Worm (Caenorhabditis elegans) whole organism, young adult: ENCODE results near the gene rnf-113.
A peak's percentile ranks its signal among the peaks of the same experiment; 100 is the strongest.

Source experiments
- C06A6.2 ChIP-seq: fragments of 200-800 bp; sonication (Bioruptor generic); conservative IDR thresholded peaks from 2 replicates; pipeline ENCODE4 v1.3.6; 2022; ENCODE audit warnings: missing genetic modification characterization, missing compliant biosample characterization
- C17E4.6 ChIP-seq: fragments of 200-800 bp; sonication (Bioruptor generic); IDR thresholded peaks from 2 replicates; pipeline ENCODE4 v1.3.6; 2022; ENCODE audit warnings: missing genetic modification reagents, missing genetic modification characterization, missing compliant biosample characterization
- F22D6.2 ChIP-seq: sonication (generic microtip); optimal IDR thresholded peaks from 2 replicates; lab custom pipeline; 2016; ENCODE audit warnings: mild to moderate bottlenecking, missing genetic modification characterization, missing compliant biosample characterization
- F23B12.7 ChIP-seq: sonication (generic microtip); optimal IDR thresholded peaks from 2 replicates; lab custom pipeline; 2017; ENCODE audit warnings: missing genetic modification characterization, mild to moderate bottlenecking, missing compliant biosample characterization, antibody characterized with exemption, moderate library complexity; ENCODE audit not compliant: insufficient read depth
- F57C9.4 ChIP-seq: sonication (generic microtip); optimal IDR thresholded peaks from 2 replicates; lab custom pipeline; 2017; ENCODE audit warnings: mild to moderate bottlenecking, missing genetic modification characterization, missing compliant biosample characterization
- T26A5.8 ChIP-seq: sonication (generic microtip); optimal IDR thresholded peaks from 2 replicates; lab custom pipeline; 2016; ENCODE audit warnings: missing genetic modification characterization, missing compliant biosample characterization
- ZK185.1 ChIP-seq: sonication (generic microtip); optimal IDR thresholded peaks from 2 replicates; lab custom pipeline; 2016; ENCODE audit warnings: mild to moderate bottlenecking, missing genetic modification characterization, missing compliant biosample characterization; ENCODE audit not compliant: poor library complexity, severe bottlenecking
- akir-1 ChIP-seq: fragments of 200-800 bp; sonication (Bioruptor generic); optimal IDR thresholded peaks from 2 replicates; lab custom pipeline; 2018; ENCODE audit warnings: mild to moderate bottlenecking, missing genetic modification characterization, moderate library complexity, missing compliant biosample characterization
- aptf-2 ChIP-seq: fragments of 200-800 bp; sonication (Bioruptor generic); conservative IDR thresholded peaks from 2 replicates; pipeline ENCODE4 v1.3.6; 2022; ENCODE audit warnings: missing genetic modification reagents, missing genetic modification characterization, missing compliant biosample characterization
- aptf-3 ChIP-seq: fragments of 200-800 bp; sonication (Bioruptor generic); IDR thresholded peaks from 2 replicates; pipeline ENCODE4 v1.3.6; 2022; ENCODE audit warnings: missing genetic modification characterization, missing compliant biosample characterization
- bed-1 ChIP-seq: fragments of 200-800 bp; sonication (Bioruptor generic); IDR thresholded peaks from 2 replicates; pipeline ENCODE4 v1.3.6; 2022; ENCODE audit warnings: missing genetic modification reagents, missing genetic modification characterization, missing compliant biosample characterization
- ceh-27 ChIP-seq: fragments of 200-800 bp; sonication (Bioruptor generic); optimal IDR thresholded peaks from 2 replicates; lab custom pipeline; 2018; ENCODE audit warnings: mild to moderate bottlenecking, missing genetic modification characterization, moderate library complexity, missing compliant biosample characterization
- ceh-40 ChIP-seq: fragments of 200-800 bp; sonication (Bioruptor generic); IDR thresholded peaks from 2 replicates; pipeline ENCODE4 v1.3.6; 2022; ENCODE audit warnings: missing genetic modification characterization, missing compliant biosample characterization
- dpl-1 ChIP-seq: fragments of 150-350 bp; optimal IDR thresholded peaks from 2 replicates; lab custom pipeline; 2014; ENCODE audit warnings: missing biosample characterization, missing genetic modification reagents, missing genetic modification characterization
- egl-44 ChIP-seq: fragments of 200-800 bp; sonication (Bioruptor generic); IDR thresholded peaks from 2 replicates; pipeline ENCODE4 v1.3.6; 2022; ENCODE audit warnings: missing genetic modification reagents, missing genetic modification characterization, missing compliant biosample characterization
- egrh-3 ChIP-seq: fragments of 200-800 bp; sonication (Bioruptor generic); IDR thresholded peaks from 2 replicates; pipeline ENCODE4 v1.3.6; 2022; ENCODE audit warnings: missing genetic modification reagents, missing genetic modification characterization, missing compliant biosample characterization
- him-1 ChIP-seq: sonication (generic microtip); optimal IDR thresholded peaks from 2 replicates; lab custom pipeline; 2016; ENCODE audit warnings: missing genotype, missing genetic modification reagents, missing genetic modification characterization, missing compliant biosample characterization
- hlh-26 ChIP-seq: fragments of 200-800 bp; sonication (Bioruptor generic); conservative IDR thresholded peaks from 2 replicates; pipeline ENCODE4 v1.3.6; 2022; ENCODE audit warnings: missing genetic modification reagents, missing genetic modification characterization, missing compliant biosample characterization
- hsf-1 ChIP-seq: fragments of 200-800 bp; sonication (Bioruptor generic); IDR thresholded peaks from 2 replicates; pipeline ENCODE4 v1.3.6; 2022; ENCODE audit warnings: missing genetic modification reagents, missing genetic modification characterization, missing compliant biosample characterization
- let-607 ChIP-seq, 2 experiments: fragments of 200-800 bp in 1 of 2; sonication (Bioruptor generic) in 1 of 2; sonication (generic microtip) in 1 of 2; optimal IDR thresholded peaks; 2 replicates each; lab custom pipeline; 2016 to 2018; ENCODE audit warnings: mild to moderate bottlenecking in 2 of 2, missing compliant biosample characterization in 2 of 2, missing genetic modification characterization in 2 of 2, moderate library complexity in 2 of 2, missing genotype in 1 of 2
- lin-54 ChIP-seq: fragments of 200-800 bp; sonication (Bioruptor generic); optimal IDR thresholded peaks from 2 replicates; lab custom pipeline; 2018; ENCODE audit warnings: mild to moderate bottlenecking, missing genetic modification characterization, missing compliant biosample characterization
- lsl-1 ChIP-seq: fragments of 200-800 bp; sonication (Bioruptor generic); optimal IDR thresholded peaks from 2 replicates; lab custom pipeline; 2018; ENCODE audit warnings: mild to moderate bottlenecking, missing genetic modification characterization, moderate library complexity, missing compliant biosample characterization
- lsy-27 ChIP-seq: sonication (generic microtip); optimal IDR thresholded peaks from 2 replicates; lab custom pipeline; 2017; ENCODE audit warnings: missing genetic modification characterization, mild to moderate bottlenecking, missing compliant biosample characterization, antibody characterized with exemption, missing genotype, borderline replicate concordance; ENCODE audit not compliant: insufficient read depth
- mcd-1 ChIP-seq: fragments of 200-800 bp; sonication (Bioruptor generic); IDR thresholded peaks from 2 replicates; pipeline ENCODE4 v1.3.6; 2022; ENCODE audit warnings: missing genetic modification reagents, missing genetic modification characterization, missing compliant biosample characterization
- mes-4 ChIP-seq: sonication (generic microtip); optimal IDR thresholded peaks from 2 replicates; lab custom pipeline; 2016; ENCODE audit warnings: missing genotype, missing genetic modification characterization, missing compliant biosample characterization
- mxl-1 ChIP-seq: sonication (generic microtip); optimal IDR thresholded peaks from 2 replicates; lab custom pipeline; 2016; ENCODE audit warnings: missing genetic modification characterization, missing compliant biosample characterization
- nhr-80 ChIP-seq: sonication (generic microtip); optimal IDR thresholded peaks from 2 replicates; lab custom pipeline; 2016; ENCODE audit warnings: missing genetic modification characterization, missing compliant biosample characterization
- pha-4 ChIP-seq: fragments of 150-350 bp; sonication (generic microtip); optimal IDR thresholded peaks from 2 replicates; lab custom pipeline; 2014; ENCODE audit warnings: missing biosample characterization, missing genetic modification reagents, missing genetic modification characterization
- sdz-38 ChIP-seq: sonication (generic microtip); optimal IDR thresholded peaks from 2 replicates; lab custom pipeline; 2016; ENCODE audit warnings: missing genotype, missing genetic modification characterization, missing compliant biosample characterization
- snpc-1.3 ChIP-seq: sonication (generic microtip); optimal IDR thresholded peaks from 2 replicates; lab custom pipeline; 2017; ENCODE audit warnings: missing genetic modification characterization, mild to moderate bottlenecking, missing compliant biosample characterization, antibody characterized with exemption, moderate library complexity, missing genotype, missing genetic modification reagents; ENCODE audit not compliant: insufficient read depth
- snpc-4 ChIP-seq, 5 experiments: fragments of 150-350 bp in 1 of 5; sonication (generic microtip) in 4 of 5; optimal IDR thresholded peaks; 2 replicates each; lab custom pipeline; 2014 to 2018; ENCODE audit warnings: missing genetic modification characterization in 5 of 5, missing biosample characterization in 3 of 5, antibody characterized with exemption in 2 of 5, mild to moderate bottlenecking in 2 of 5, missing compliant biosample characterization in 2 of 5, missing genotype in 2 of 5, moderate library complexity in 2 of 5, missing genetic modification reagents in 1 of 5
- tbx-9 ChIP-seq: sonication (generic microtip); optimal IDR thresholded peaks from 2 replicates; lab custom pipeline; 2016; ENCODE audit warnings: borderline replicate concordance, missing genetic modification characterization, inconsistent platforms, missing compliant biosample characterization
- tlf-1 ChIP-seq: fragments of 200-800 bp; sonication (Bioruptor generic); optimal IDR thresholded peaks from 2 replicates; lab custom pipeline; 2018; ENCODE audit warnings: mild to moderate bottlenecking, missing genetic modification characterization, missing compliant biosample characterization
- ztf-28 ChIP-seq: fragments of 200-800 bp; sonication (Bioruptor generic); IDR thresholded peaks from 2 replicates; pipeline ENCODE4 v1.3.6; 2022; ENCODE audit warnings: missing genetic modification reagents, missing genetic modification characterization, missing compliant biosample characterization

Gene rnf-113

DNA sequence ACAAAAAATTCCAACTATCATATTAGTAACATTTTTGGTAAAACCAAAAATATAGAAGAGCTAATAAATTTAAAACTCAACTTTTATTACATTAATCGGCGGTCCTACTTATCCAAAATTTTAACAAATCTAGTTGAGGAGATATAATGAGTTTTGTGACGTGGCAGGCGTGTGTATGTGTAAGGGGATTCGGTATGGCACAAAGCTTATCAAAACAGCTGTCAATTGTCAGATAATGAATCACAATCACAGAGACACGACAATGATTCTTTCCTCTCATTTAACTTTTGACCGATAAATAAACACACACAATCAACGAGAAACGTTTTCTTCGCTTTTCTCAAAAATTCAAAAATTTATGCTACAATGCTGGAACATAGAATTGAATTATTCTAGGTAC lies 44.6 kb upstream of the rnf-113 start, which contains the start of gene K11D9.3:
Gene K11D9.3 (minus strand): TSS at position 181 of the 400 bp plus-strand sequence.
- TF ChIP-seq tlf-1 (GFP tag; lab: Kevin White, UChicago) = no peak

DNA sequence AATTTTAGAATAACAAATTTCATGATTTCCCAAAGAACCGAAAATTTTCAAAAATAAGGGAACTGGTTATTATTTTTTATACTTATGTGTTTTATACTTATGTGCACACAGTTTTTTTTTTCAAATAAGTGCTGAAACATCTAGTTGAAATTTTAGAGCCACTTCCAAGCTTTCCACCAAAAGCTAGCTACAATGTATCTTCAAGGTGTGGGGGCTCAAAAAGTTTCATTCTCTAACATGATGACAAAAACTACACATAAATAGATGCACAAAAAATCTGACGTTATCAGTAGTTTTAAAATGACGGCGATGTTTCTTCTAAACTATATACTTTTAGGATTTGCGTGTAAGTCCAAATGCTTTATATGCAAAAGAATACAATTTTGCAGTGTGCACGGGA lies 36.6 kb upstream of the rnf-113 start, which contains the start of gene clec-163:
Gene clec-163 (plus strand): TSS at position 301 of the 400 bp plus-strand sequence.
- TF ChIP-seq T26A5.8 (tag; lab: Kevin White, UChicago) (no peak), F22D6.2 (no peak), ZK185.1 (no peak), egrh-3 (GFP tag; lab: Robert Waterston, UW) (no peak), let-607 (tag; optimal IDR thresholded peaks at IDR 0.05; lab: Kevin White, UChicago) (no peak), ceh-40 (GFP tag; lab: Robert Waterston, UW) (no peak), hlh-26 (GFP tag; lab: Robert Waterston, UW) (no peak)

DNA sequence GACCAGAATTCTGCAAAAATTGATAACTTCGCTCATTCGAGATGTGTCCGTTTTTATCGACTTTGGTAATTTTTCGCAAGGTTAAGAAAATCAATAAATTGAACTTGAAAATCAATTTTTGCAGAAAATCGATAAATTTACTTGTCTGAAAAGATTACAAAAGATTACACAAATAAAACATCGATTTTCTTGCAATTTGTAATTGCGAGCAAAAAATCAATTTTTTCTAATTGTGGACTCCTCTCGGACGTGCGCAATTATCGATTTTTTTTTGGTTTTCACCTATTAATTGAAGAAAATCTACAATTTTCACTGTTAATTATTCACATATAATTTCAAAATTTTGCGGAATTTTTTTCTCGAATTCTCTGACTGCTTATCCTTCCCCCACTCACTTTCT lies 33.8 kb upstream of the rnf-113 start:
- TF ChIP-seq tlf-1 (GFP tag; lab: Kevin White, UChicago) = no peak
- TF ChIP-seq ceh-27 (GFP tag; lab: Kevin White, UChicago) = no peak
- TF ChIP-seq lsl-1 (GFP tag; lab: Kevin White, UChicago) = no peak
- TF ChIP-seq ZK185.1 = no peak
- no peak for TF ChIP-seq mes-4
- no peak for TF ChIP-seq hsf-1 (GFP tag; lab: Robert Waterston, UW)
- TF ChIP-seq let-607 (tag; optimal IDR thresholded peaks at IDR 0.05; lab: Kevin White, UChicago) = no peak
- TF ChIP-seq ztf-28 (GFP tag; lab: Robert Waterston, UW) = no peak
- no peak for TF ChIP-seq lin-54 (GFP tag; lab: Kevin White, UChicago)

DNA sequence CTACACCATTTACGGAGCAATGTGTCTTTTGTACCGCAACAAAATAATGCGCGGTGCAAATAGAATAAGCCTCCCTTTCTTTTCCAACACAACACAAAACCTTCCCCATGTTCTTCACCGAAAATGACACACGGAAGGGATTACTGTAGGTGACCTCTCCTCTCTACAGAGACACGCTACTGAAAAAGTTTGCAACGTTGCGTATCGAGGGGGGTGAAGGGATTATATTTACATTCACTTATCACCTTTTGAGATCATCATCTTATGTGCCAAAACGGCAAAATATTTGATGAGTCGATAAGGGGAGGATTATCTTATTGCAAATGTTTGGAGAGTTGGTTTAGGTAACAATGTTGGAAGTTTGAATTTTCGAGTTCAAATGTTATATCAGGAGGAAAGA lies 25.6 kb upstream of the rnf-113 start:
- peak; percentile 0 for TF ChIP-seq nhr-80 (tag; lab: Kevin White, UChicago)
- TF ChIP-seq mxl-1 = no peak

DNA sequence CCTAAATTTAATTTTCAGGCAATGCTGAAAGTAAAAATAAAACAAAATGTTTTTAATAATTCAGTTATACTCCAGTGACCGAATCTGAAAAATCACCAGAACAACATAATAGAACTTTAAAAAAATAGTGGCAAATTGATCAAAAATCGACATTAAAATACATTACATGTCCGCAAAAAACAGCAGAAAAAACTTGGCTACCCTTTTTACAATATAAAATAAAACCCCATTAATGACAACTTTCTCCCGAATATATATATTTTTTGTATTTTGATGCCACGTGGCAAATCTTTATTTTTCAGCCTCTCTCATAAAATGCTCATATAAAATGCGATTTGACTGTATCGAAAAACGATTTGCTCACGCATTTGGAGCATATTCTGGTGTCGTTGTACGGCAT lies 24.1 kb upstream of the rnf-113 start, which contains the start of gene ptr-19:
Gene ptr-19 (plus strand): TSS at position 301 of the 400 bp plus-strand sequence.
- TF ChIP-seq egl-44 (GFP tag; lab: Robert Waterston, UW) (no peak), F23B12.7 (tag; lab: Kevin White, UChicago) (no peak), let-607 (tag; optimal IDR thresholded peaks at IDR 0.05; lab: Kevin White, UChicago) (no peak), dpl-1 (no peak), C17E4.6 (GFP tag; lab: Robert Waterston, UW) (no peak), mxl-1 (no peak), bed-1 (GFP tag; lab: Robert Waterston, UW) (no peak), C06A6.2 (GFP tag; lab: Robert Waterston, UW) (no peak), him-1 (tag; lab: Kevin White, UChicago) (no peak), mcd-1 (GFP tag; lab: Robert Waterston, UW) (no peak), pha-4 (no peak), F57C9.4 (tag; lab: Kevin White, UChicago) (no peak)
- TF ChIP-seq, all 124 proteins: peak for 0

DNA sequence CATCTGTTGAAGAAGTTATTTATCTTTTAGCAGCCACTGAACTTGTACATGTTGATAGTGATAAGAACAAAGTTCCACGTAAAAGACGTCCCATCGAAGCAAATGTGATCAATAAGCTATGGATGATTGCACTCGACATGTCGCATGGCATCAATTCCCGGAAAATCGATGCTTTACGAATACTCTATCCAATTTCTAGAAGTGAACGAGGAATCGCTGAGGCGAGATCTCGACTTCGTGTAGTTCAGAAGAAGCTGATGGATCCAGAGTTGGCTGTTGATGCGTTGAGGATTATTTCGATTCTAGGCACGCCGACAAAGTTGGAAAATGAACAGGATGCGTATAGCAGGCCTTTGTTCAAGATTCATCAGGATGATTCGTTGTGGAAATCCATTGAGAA lies 12.3 kb upstream of the rnf-113 start:
- TF ChIP-seq tbx-9 (tag; lab: Kevin White, UChicago) (no peak), mcd-1 (GFP tag; lab: Robert Waterston, UW) (no peak), akir-1 (GFP tag; lab: Kevin White, UChicago) (no peak), aptf-2 (GFP tag; lab: Robert Waterston, UW) (no peak), aptf-3 (GFP tag; lab: Robert Waterston, UW) (no peak), snpc-1.3 (no peak), sdz-38 (tag; lab: Kevin White, UChicago) (no peak), snpc-4 (GFP tag; optimal IDR thresholded peaks at IDR 0.05; lab: Kevin White, UChicago) (no peak), snpc-4 (tag; optimal IDR thresholded peaks at IDR 0.05; lab: Kevin White, UChicago) (no peak), pha-4 (no peak), lsy-27 (tag; lab: Kevin White, UChicago) (no peak)
